Fruit fly (Drosophila melanogaster): ENCODE measurements around the gene CG13305.

CG13305 gene

DNA sequence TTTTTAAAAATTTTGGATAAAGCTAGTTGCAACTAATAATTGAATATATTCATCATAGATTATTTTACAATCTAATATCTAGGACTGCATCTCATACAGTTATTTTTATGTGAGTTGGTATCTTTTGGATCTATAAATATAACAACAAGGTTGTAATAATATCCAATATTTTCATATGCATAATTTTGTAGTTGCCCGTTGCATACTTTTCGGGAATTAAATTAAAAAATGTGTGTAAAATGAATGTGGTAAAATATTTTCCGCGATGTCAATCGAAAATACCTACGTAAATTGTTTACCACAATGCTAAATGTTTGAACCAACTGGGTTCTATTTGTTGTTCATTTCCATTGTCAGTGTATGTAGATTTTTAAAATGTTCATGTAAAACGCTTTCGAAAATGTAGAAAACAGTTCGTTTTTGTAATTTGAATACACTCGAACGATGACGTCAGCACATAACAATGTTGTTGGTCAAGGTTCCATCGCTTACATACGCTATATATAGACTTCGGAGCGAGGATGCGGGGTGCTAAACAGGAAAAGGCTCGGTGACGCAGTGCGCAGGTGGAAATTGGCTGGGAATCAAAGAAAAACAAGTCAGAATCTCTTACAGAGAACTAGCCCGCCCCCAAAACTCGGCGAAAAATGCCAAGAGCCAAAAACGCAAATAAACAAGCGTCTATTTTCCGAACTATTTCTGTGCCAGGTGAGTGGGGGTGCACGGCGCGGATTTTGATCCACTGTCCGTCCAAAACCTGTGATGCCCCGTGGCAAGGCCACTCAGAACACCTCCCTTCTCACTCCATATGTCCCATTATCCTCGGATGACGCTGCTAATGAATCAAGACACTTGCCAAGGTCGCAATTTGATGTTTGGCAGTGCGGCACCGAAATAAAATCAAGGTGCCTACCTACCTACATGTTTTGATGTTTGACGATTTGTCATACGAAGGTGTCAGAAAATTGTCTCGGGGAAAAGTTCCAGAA lies 18.5 kb downstream of the CG13305 start:
- TF ChIP-seq dsx (GFP tag; optimal IDR thresholded peaks at IDR 0.05; ENCODE audit: poor library complexity, severe bottlenecking) (peak; percentile 86), CG15336 (GFP tag; IDR thresholded peaks at IDR 0.05) (no peak), CG8119 (GFP tag; IDR thresholded peaks at IDR 0.05) (no peak)

- TF ChIP-seq esn (GFP tag; optimal IDR thresholded peaks at IDR 0.05) (no peak), Sox14 (GFP tag; optimal IDR thresholded peaks at IDR 0.05) (peak; percentile 60), CG11902 (GFP tag; optimal IDR thresholded peaks at IDR 0.05) (no peak), pdm3 (GFP tag; optimal IDR thresholded peaks at IDR 0.05) (no peak), CG31627 (GFP tag; optimal IDR thresholded peaks at IDR 0.05) (no peak), CG10669 (GFP tag; optimal IDR thresholded peaks at IDR 0.05) (no peak), CG1621 (tag; optimal IDR thresholded peaks at IDR 0.05) (no peak), Ets21C (GFP tag; optimal IDR thresholded peaks at IDR 0.05) (no peak), Eip93F (GFP tag; optimal IDR thresholded peaks at IDR 0.05) (no peak)
These were observed 22.8 kb downstream of the CG13305 start, which contains the start of the genes GAPsec and Zasp66 for dm6 chr3L:8623702-8624421. Gene GAPsec, minus strand, starts transcription at chr3L:8623901. Gene Zasp66, plus strand, starts transcription at chr3L:8624371.

- no peak for TF ChIP-seq topi (GFP tag; optimal IDR thresholded peaks at IDR 0.05)
- TF ChIP-seq CG6276 (GFP tag; optimal IDR thresholded peaks at IDR 0.05): no peak
- TF ChIP-seq esn (GFP tag; optimal IDR thresholded peaks at IDR 0.05): no peak
- no peak for TF ChIP-seq Met (GFP tag; optimal IDR thresholded peaks at IDR 0.05)
- no peak for TF ChIP-seq acj6 (GFP tag; optimal IDR thresholded peaks at IDR 0.05)
- no peak for TF ChIP-seq CG31627 (GFP tag; optimal IDR thresholded peaks at IDR 0.05)
- no peak for TF ChIP-seq CG11294 (GFP tag; IDR thresholded peaks at IDR 0.05)
- TF ChIP-seq eg (GFP tag; IDR thresholded peaks at IDR 0.05): no peak
- no peak for TF ChIP-seq CG9139 (GFP tag; optimal IDR thresholded peaks at IDR 0.05)
These were observed 25.2 kb downstream of the CG13305 start for dm6 chr3L:8621465-8621864.

dm6 chr3L:8619588-8619987 lies 27.0 kb downstream of the CG13305 start, which contains the start of gene S-Lap2:
Gene S-Lap2, plus strand, starts transcription at chr3L:8619888.
- TF ChIP-seq svp (GFP tag) (peak; percentile 58), Eip78C (GFP tag) (no peak)

DNA sequence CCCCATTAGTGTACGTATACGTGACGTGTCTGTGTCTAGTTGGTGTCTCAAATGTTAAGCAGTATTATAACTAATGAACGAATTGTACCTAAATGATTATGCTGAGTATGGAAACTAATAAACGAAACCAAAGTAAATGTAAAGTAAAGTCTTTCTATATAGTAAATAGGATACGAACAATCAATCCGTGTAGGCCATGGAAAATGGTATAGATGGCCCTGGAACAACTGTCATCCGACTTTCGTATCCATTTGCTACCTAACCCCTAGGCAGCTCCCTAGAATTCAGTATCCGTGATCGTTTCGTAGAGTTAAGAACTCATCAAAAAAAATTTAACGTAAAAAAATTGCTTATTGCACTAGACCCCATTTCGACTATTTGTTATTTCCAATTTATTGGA lies 29.7 kb downstream of the CG13305 start, which contains the start of gene S-Lap1:
Gene S-Lap1 (plus strand): TSS at position 301 of the 400 bp plus-strand sequence.
- TF ChIP-seq cyc (GFP tag; optimal IDR thresholded peaks at IDR 0.05) (no peak), CG6163 (GFP tag; IDR thresholded peaks at IDR 0.05) (no peak), Ets96B (tag; optimal IDR thresholded peaks at IDR 0.05) (no peak), dsx (GFP tag; optimal IDR thresholded peaks at IDR 0.05; ENCODE audit: poor library complexity, severe bottlenecking) (no peak), CG8632 (GFP tag; optimal IDR thresholded peaks at IDR 0.05) (no peak), CG3032 (tag; optimal IDR thresholded peaks at IDR 0.05) (no peak)

DNA sequence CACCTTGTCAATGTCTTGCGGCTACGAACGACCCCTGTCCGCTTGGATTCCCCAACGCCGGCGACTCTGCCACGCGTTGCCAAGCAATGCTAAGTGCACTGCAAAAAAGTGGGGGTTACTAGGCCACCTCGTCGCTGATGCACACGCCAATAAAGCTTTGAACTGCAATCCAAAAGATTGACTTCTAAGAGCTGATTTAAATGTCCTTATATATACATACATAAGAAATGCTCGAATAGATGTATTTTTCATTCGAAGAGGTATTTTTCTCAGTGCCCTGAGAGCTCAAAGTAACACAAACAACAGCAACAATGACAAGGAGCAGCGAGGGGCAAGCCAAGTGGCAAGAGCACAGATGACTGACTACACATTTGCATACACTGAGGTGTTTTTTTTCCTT lies 39.2 kb downstream of the CG13305 start:
- no peak for TF ChIP-seq CG7368 (GFP tag; optimal IDR thresholded peaks at IDR 0.05)
- no peak for TF ChIP-seq CG8632 (GFP tag; optimal IDR thresholded peaks at IDR 0.05)
- TF ChIP-seq CG8319 (GFP tag; optimal IDR thresholded peaks at IDR 0.05): no peak
- TF ChIP-seq lz (GFP tag; optimal IDR thresholded peaks at IDR 0.05): peak; percentile 8
- TF ChIP-seq vri (GFP tag; optimal IDR thresholded peaks at IDR 0.05): no peak
- 0 out of 3 replicates have a peak, but pooled peaks have one; percentile 25 for TF ChIP-seq CG8119 (GFP tag; IDR thresholded peaks at IDR 0.05)
- peak; percentile 23 for TF ChIP-seq acj6 (GFP tag; optimal IDR thresholded peaks at IDR 0.05)
- TF ChIP-seq CG16779 (tag; optimal IDR thresholded peaks at IDR 0.05): no peak
- TF ChIP-seq salr (GFP tag; optimal IDR thresholded peaks at IDR 0.05): peak in 1 of 2 experiments; percentile 1
- TF ChIP-seq CG34406 (GFP tag; optimal IDR thresholded peaks at IDR 0.05): no peak
- TF ChIP-seq topi (GFP tag; optimal IDR thresholded peaks at IDR 0.05): peak; percentile 20
- TF ChIP-seq CG10631 (GFP tag; optimal IDR thresholded peaks at IDR 0.05): peak; percentile 43
- peak; percentile 33 for TF ChIP-seq achi (GFP tag; optimal IDR thresholded peaks at IDR 0.05)
- TF ChIP-seq Ets21C (GFP tag; optimal IDR thresholded peaks at IDR 0.05): no peak
- peak; percentile 45 for TF ChIP-seq CG10669 (GFP tag; optimal IDR thresholded peaks at IDR 0.05)
- TF ChIP-seq Gug (GFP tag; IDR thresholded peaks at IDR 0.05): 0 out of 2 replicates have a peak, but pooled peaks have one; percentile 35
- no peak for TF ChIP-seq CG11294 (GFP tag; IDR thresholded peaks at IDR 0.05)
- peak; percentile 14 for TF ChIP-seq Met (GFP tag; optimal IDR thresholded peaks at IDR 0.05)
- TF ChIP-seq fkh (GFP tag; optimal IDR thresholded peaks at IDR 0.05): no peak
- peak; percentile 44 for TF ChIP-seq CG32006 (GFP tag; optimal IDR thresholded peaks at IDR 0.05)
- no peak for TF ChIP-seq Eip93F (GFP tag; optimal IDR thresholded peaks at IDR 0.05)
- peak; percentile 75 for TF ChIP-seq svp (GFP tag)

Measured in whole organism, prepupa.